Worm (Caenorhabditis elegans) whole organism, L4/young adult: Measurements from ENCODE around the gene ncx-8.

Experiments used
- dao-5 ChIP-seq: sonication (generic microtip); optimal IDR thresholded peaks from 2 replicates; lab custom pipeline; 2016; ENCODE audit warnings: missing genotype, missing genetic modification characterization, moderate library complexity, missing compliant biosample characterization
- him-1 ChIP-seq: sonication (generic microtip); optimal IDR thresholded peaks from 2 replicates; lab custom pipeline; 2016; ENCODE audit warnings: missing genotype, missing genetic modification reagents, missing genetic modification characterization, missing compliant biosample characterization

ce11 chrV:4965790-4966189 is 21.2 kb downstream of the ncx-8 start:
- TF ChIP-seq him-1 (tag; lab: Kevin White, UChicago) = no peak
- no peak for TF ChIP-seq dao-5
